Fruit fly (Drosophila melanogaster) whole organism, embryonic: Measurements from ENCODE around the gene kairos.
A peak's percentile ranks its signal among the peaks of the same experiment; 100 is the strongest.

Experiments
- Ada2b ChIP-seq: fragments of 200-800 bp; sonication (Bioruptor generic); IDR thresholded peaks from 2 replicates; pipeline ENCODE4 v1.3.6; 2022; ENCODE audit warnings: missing biosample characterization, missing genetic modification characterization
- Atf6 ChIP-seq: fragments of 200-800 bp; sonication (Bioruptor generic); IDR thresholded peaks from 2 replicates; pipeline ENCODE4 v1.3.6; 2022; ENCODE audit warnings: missing biosample characterization, missing genetic modification characterization
- BEAF-32 ChIP-seq: fragments of 200-800 bp; sonication (Bioruptor generic); optimal IDR thresholded peaks from 3 replicates; lab custom pipeline; 2017; ENCODE audit warnings: missing biosample characterization, missing genetic modification characterization, mild to moderate bottlenecking, moderate library complexity, missing genetic modification reagents
- Bgb ChIP-seq: fragments of 200-800 bp; sonication (Bioruptor generic); IDR thresholded peaks from 2 replicates; pipeline ENCODE4 v1.3.6; 2022; ENCODE audit warnings: missing biosample characterization, missing genetic modification characterization; ENCODE audit not compliant: partially characterized antibody
- Blimp-1 ChIP-seq: fragments of 200-800 bp; sonication (Bioruptor generic); optimal IDR thresholded peaks from 3 replicates; lab custom pipeline; 2018; ENCODE audit warnings: missing biosample characterization, missing genetic modification characterization, mild to moderate bottlenecking, moderate library complexity, missing genetic modification reagents
- CG11504 ChIP-seq: fragments of 200-800 bp; sonication (Bioruptor generic); optimal IDR thresholded peaks from 3 replicates; lab custom pipeline; 2019; ENCODE audit warnings: missing biosample characterization, mild to moderate bottlenecking, missing genetic modification characterization, moderate library complexity
- CG11560 ChIP-seq: fragments of 200-800 bp; sonication (Bioruptor generic); IDR thresholded peaks from 3 replicates; pipeline ENCODE4 v1.3.6; 2022; ENCODE audit warnings: missing biosample characterization, missing genetic modification characterization
- CG17612 ChIP-seq: fragments of 200-800 bp; sonication (Bioruptor generic); IDR thresholded peaks from 2 replicates; pipeline ENCODE4 v1.3.6; 2022; ENCODE audit warnings: missing biosample characterization, missing genetic modification characterization
- CG17829 ChIP-seq: fragments of 200-800 bp; optimal IDR thresholded peaks from 2 replicates; lab custom pipeline; 2019; ENCODE audit warnings: missing biosample characterization, mild to moderate bottlenecking, missing genetic modification characterization, moderate library complexity
- CG2199 ChIP-seq: fragments of 200-800 bp; sonication (Bioruptor generic); IDR thresholded peaks from 3 replicates; pipeline ENCODE4 v1.3.6; 2022; ENCODE audit warnings: missing biosample characterization, missing genetic modification characterization
- CG32532 ChIP-seq: fragments of 200-800 bp; sonication (Bioruptor generic); IDR thresholded peaks from 2 replicates; pipeline ENCODE4 v1.3.6; 2022; ENCODE audit warnings: missing biosample characterization, missing genetic modification characterization
- CG3281 ChIP-seq: fragments of 200-800 bp; sonication (Bioruptor generic); optimal IDR thresholded peaks from 3 replicates; lab custom pipeline; 2017; ENCODE audit warnings: missing biosample characterization, mild to moderate bottlenecking, missing genetic modification characterization
- CG34224 ChIP-seq: fragments of 200-800 bp; sonication (Bioruptor generic); IDR thresholded peaks from 3 replicates; pipeline ENCODE4 v1.3.6; 2022; ENCODE audit warnings: missing biosample characterization, missing genetic modification characterization; ENCODE audit not compliant: partially characterized antibody
- CG34422 ChIP-seq: fragments of 200-800 bp; sonication (Bioruptor generic); IDR thresholded peaks from 3 replicates; pipeline ENCODE4 v1.3.6; 2022; ENCODE audit warnings: missing biosample characterization, missing genetic modification characterization
- CG42726 ChIP-seq: fragments of 200-800 bp; sonication (Bioruptor generic); IDR thresholded peaks from 2 replicates; pipeline ENCODE4 v1.3.6; 2022; ENCODE audit warnings: missing biosample characterization, missing genetic modification characterization; ENCODE audit not compliant: partially characterized antibody
- CG4282 ChIP-seq: fragments of 200-800 bp; sonication (Bioruptor generic); optimal IDR thresholded peaks from 2 replicates; lab custom pipeline; 2016; ENCODE audit warnings: missing biosample characterization, missing genetic modification characterization
- CG6854 ChIP-seq: fragments of 200-800 bp; sonication (Bioruptor generic); optimal IDR thresholded peaks from 3 replicates; lab custom pipeline; 2017; ENCODE audit warnings: missing biosample characterization, mild to moderate bottlenecking, missing genetic modification characterization
- CG7372 ChIP-seq: fragments of 200-800 bp; sonication (Bioruptor generic); IDR thresholded peaks from 2 replicates; pipeline ENCODE4 v1.3.6; 2022; ENCODE audit warnings: missing biosample characterization, missing genetic modification characterization
- CG7786 ChIP-seq: fragments of 200-800 bp; sonication (Bioruptor generic); optimal IDR thresholded peaks from 2 replicates; lab custom pipeline; 2016; ENCODE audit warnings: missing biosample characterization, missing genetic modification characterization
- CG8290 ChIP-seq, 3 experiments: fragments of 200-800 bp; sonication (Bioruptor generic); optimal IDR thresholded peaks; 2 replicates each; lab custom pipeline; 2016 to 2019; ENCODE audit warnings: missing biosample characterization in 3 of 3, missing genetic modification characterization in 3 of 3, mild to moderate bottlenecking in 2 of 3, moderate library complexity in 1 of 3
- Dll ChIP-seq: fragments of 200-800 bp; sonication (Bioruptor generic); IDR thresholded peaks from 4 replicates; pipeline ENCODE4 v1.3.6; 2022; ENCODE audit warnings: missing biosample characterization, missing genetic modification characterization; ENCODE audit not compliant: partially characterized antibody
- HmgZ ChIP-seq: fragments of 200-800 bp; sonication (Bioruptor generic); optimal IDR thresholded peaks from 2 replicates; lab custom pipeline; 2018; ENCODE audit warnings: missing biosample characterization, mild to moderate bottlenecking, missing genetic modification characterization
- Hr51 ChIP-seq, 2 experiments: fragments of 200-800 bp; sonication (Bioruptor generic); optimal IDR thresholded peaks; 2 replicates in 1 of 2; 3 replicates in 1 of 2; lab custom pipeline; 2016 to 2018; ENCODE audit warnings: missing biosample characterization in 2 of 2, missing genetic modification characterization in 2 of 2, mild to moderate bottlenecking in 1 of 2, moderate library complexity in 1 of 2
- Med ChIP-seq: fragments of 200-800 bp; sonication (Bioruptor generic); peaks from one replicate; lab custom pipeline; 2016; ENCODE audit warnings: missing biosample characterization, missing genetic modification characterization, mild to moderate bottlenecking, inconsistent platforms, moderate library complexity
- NC2β ChIP-seq: fragments of 200-800 bp; sonication (Bioruptor generic); optimal IDR thresholded peaks from 2 replicates; lab custom pipeline; 2016; ENCODE audit warnings: missing biosample characterization, missing genetic modification characterization
- Nf-YB ChIP-seq: fragments of 200-800 bp; sonication (Bioruptor generic); optimal IDR thresholded peaks from 3 replicates; lab custom pipeline; 2019; ENCODE audit warnings: missing biosample characterization, mild to moderate bottlenecking, missing genetic modification characterization, moderate library complexity
- Ptx1 ChIP-seq: fragments of 200-800 bp; sonication (Bioruptor generic); IDR thresholded peaks from 2 replicates; pipeline ENCODE4 v1.3.6; 2022; ENCODE audit warnings: missing biosample characterization, missing genetic modification characterization
- Scr ChIP-seq: fragments of 200-800 bp; sonication (Bioruptor generic); IDR thresholded peaks from 2 replicates; pipeline ENCODE4 v1.3.6; 2022; ENCODE audit warnings: missing biosample characterization, missing genetic modification characterization; ENCODE audit not compliant: partially characterized antibody
- Stat92E ChIP-seq, 3 experiments: fragments of >200 bp in 2 of 3; fragments of 200-800 bp in 1 of 3; sonication (Bioruptor generic) in 1 of 3; optimal IDR thresholded peaks; 2 replicates each; lab custom pipeline; 2017 to 2019; ENCODE audit warnings: missing biosample characterization in 3 of 3, missing genetic modification characterization in 3 of 3, mild to moderate bottlenecking in 1 of 3, moderate library complexity in 1 of 3
- Vsx1 ChIP-seq: fragments of 200-800 bp; sonication (Bioruptor generic); optimal IDR thresholded peaks from 2 replicates; lab custom pipeline; 2017; ENCODE audit warnings: missing biosample characterization, mild to moderate bottlenecking, missing genetic modification characterization, missing genetic modification reagents
- bbx ChIP-seq: fragments of 200-800 bp; sonication (Bioruptor generic); IDR thresholded peaks from 2 replicates; pipeline ENCODE4 v1.3.6; 2022; ENCODE audit warnings: missing biosample characterization, missing genetic modification characterization; ENCODE audit not compliant: partially characterized antibody
- bsh ChIP-seq, 2 experiments: fragments of 200-800 bp; sonication (Bioruptor generic); optimal IDR thresholded peaks; 2 replicates each; lab custom pipeline; 2017 to 2018; ENCODE audit warnings: mild to moderate bottlenecking in 2 of 2, missing biosample characterization in 2 of 2, missing genetic modification characterization in 2 of 2, moderate library complexity in 1 of 2
- chm ChIP-seq: fragments of 200-800 bp; sonication (Bioruptor generic); IDR thresholded peaks from 2 replicates; pipeline ENCODE4 v1.3.6; 2022; ENCODE audit warnings: missing biosample characterization, missing genetic modification characterization
- ci ChIP-seq: fragments of 200-800 bp; sonication (Bioruptor generic); IDR thresholded peaks from 3 replicates; pipeline ENCODE4 v1.3.6; 2022; ENCODE audit warnings: missing biosample characterization, missing genetic modification characterization
- cwo ChIP-seq: fragments of 200-800 bp; sonication (Bioruptor generic); optimal IDR thresholded peaks from 3 replicates; lab custom pipeline; 2017; ENCODE audit warnings: missing biosample characterization, missing genetic modification characterization, mild to moderate bottlenecking, moderate library complexity, missing genetic modification reagents
- ftz-f1 ChIP-seq: fragments of 200-800 bp; sonication (Bioruptor generic); optimal IDR thresholded peaks from 2 replicates; lab custom pipeline; 2016; ENCODE audit warnings: missing biosample characterization, missing genetic modification characterization
- hkb ChIP-seq, 2 experiments: fragments of 200-800 bp in 1 of 2; fragments of >200 bp in 1 of 2; sonication (Bioruptor generic) in 1 of 2; IDR thresholded peaks in 1 of 2; optimal IDR thresholded peaks in 1 of 2; 2 replicates each; pipeline versions ENCODE4 v1.3.6 to Lab custom; 2017 to 2022; ENCODE audit warnings: missing biosample characterization in 1 of 2, missing genetic modification characterization in 1 of 2
- insv ChIP-seq, 2 experiments: fragments of 200-800 bp; sonication (Bioruptor generic); optimal IDR thresholded peaks; 3 replicates each; lab custom pipeline; 2016 to 2018; ENCODE audit warnings: missing biosample characterization in 2 of 2, missing genetic modification characterization in 2 of 2
- kni ChIP-seq: fragments of 200-800 bp; sonication (Bioruptor generic); optimal IDR thresholded peaks from 3 replicates; lab custom pipeline; 2017; ENCODE audit warnings: mild to moderate bottlenecking, missing biosample characterization, missing genetic modification reagents, missing genetic modification characterization
- lab ChIP-seq: fragments of 200-800 bp; sonication (Bioruptor generic); optimal IDR thresholded peaks from 3 replicates; lab custom pipeline; 2017; ENCODE audit warnings: missing biosample characterization, missing genetic modification characterization, mild to moderate bottlenecking, moderate library complexity, missing genetic modification reagents
- pan ChIP-seq, 4 experiments: fragments of >200 bp in 3 of 4; fragments of 200-800 bp in 1 of 4; sonication (Bioruptor generic) in 1 of 4; optimal IDR thresholded peaks in 3 of 4; IDR thresholded peaks in 1 of 4; 2 replicates each; pipeline versions ENCODE4 v1.3.6 to Lab custom; 2017 to 2022; ENCODE audit warnings: missing biosample characterization in 2 of 4, missing genetic modification characterization in 2 of 4, mixed read lengths in 1 of 4
- salm ChIP-seq: fragments of 200-800 bp; sonication (Bioruptor generic); optimal IDR thresholded peaks from 2 replicates; lab custom pipeline; 2018; ENCODE audit warnings: missing biosample characterization, mild to moderate bottlenecking, missing genetic modification characterization
- sob ChIP-seq: fragments of 200-800 bp; sonication (Bioruptor generic); IDR thresholded peaks from 2 replicates; pipeline ENCODE4 v1.3.6; 2022; ENCODE audit warnings: missing biosample characterization, missing genetic modification characterization
- sug ChIP-seq: fragments of 200-800 bp; optimal IDR thresholded peaks from 2 replicates; lab custom pipeline; 2019; ENCODE audit warnings: missing biosample characterization, mild to moderate bottlenecking, missing genetic modification characterization, moderate library complexity
- tna ChIP-seq: fragments of 200-800 bp; sonication (Bioruptor generic); IDR thresholded peaks from 2 replicates; pipeline ENCODE4 v1.3.6; 2022; ENCODE audit warnings: missing biosample characterization, missing genetic modification characterization; ENCODE audit not compliant: partially characterized antibody
- z ChIP-seq: fragments of 200-800 bp; sonication (Bioruptor generic); IDR thresholded peaks from 3 replicates; pipeline ENCODE4 v1.3.6; 2022; ENCODE audit warnings: missing biosample characterization, missing genetic modification characterization

The kairos gene

DNA sequence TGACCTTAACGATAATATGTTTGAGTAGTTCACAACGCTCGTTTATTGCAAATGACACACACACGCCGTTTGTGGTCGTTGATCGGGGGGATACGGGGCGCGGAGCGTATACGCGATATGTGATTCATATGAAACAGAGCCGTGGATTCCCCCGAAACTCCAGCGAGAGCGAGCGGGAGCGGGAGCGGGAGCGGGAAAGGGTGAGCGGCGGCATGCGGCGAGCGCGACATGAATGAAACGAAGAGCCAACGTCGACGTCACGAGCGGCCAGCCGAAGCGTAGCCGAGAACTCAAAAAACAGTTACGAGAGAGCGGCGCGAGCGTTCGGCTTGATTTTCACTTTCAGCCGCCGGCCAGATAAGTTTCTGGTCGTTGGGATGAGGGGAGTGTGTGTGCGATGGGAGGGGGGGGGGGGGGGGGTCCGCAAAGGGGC lies 73.6 kb downstream of the kairos start (continued):
- TF ChIP-seq pan (optimal IDR thresholded peaks at IDR 0.05; lab: Kevin White, UChicago) (no peak), pan (GFP tag; optimal IDR thresholded peaks at IDR 0.05 in 1 of 2, IDR thresholded peaks at IDR 0.05 in 1 of 2) (peak in 1 of 2 experiments; percentile 50), hkb (optimal IDR thresholded peaks at IDR 0.05; lab: Kevin White, UChicago) (no peak), hkb (GFP tag; IDR thresholded peaks at IDR 0.05; lab: Robert Waterston, UW) (0 out of 2 replicates have a peak, but pooled peaks have one; percentile 9), CG7372 (peak; percentile 24; the same call in 1 of the 2 replicates), CG34224 (GFP tag; lab: Robert Waterston, UW) (peak; percentile 49; the same call in 2 of the 3 replicates), CG3281 (no peak), kni (GFP tag; lab: Kevin White, UChicago) (peak; percentile 68), CG34422 (peak; percentile 27; the same call in 1 of the 3 replicates), chm (GFP tag; lab: Robert Waterston, UW) (no peak), lab (GFP tag; lab: Kevin White, UChicago) (peak; percentile 52), Ada2b (GFP tag; lab: Robert Waterston, UW) (no peak), CG32532 (peak; percentile 32; the same call in 1 of the 2 replicates), Vsx1 (GFP tag; lab: Kevin White, UChicago) (no peak), Blimp-1 (GFP tag; lab: Kevin White, UChicago) (peak; percentile 97), Nf-YB (GFP tag; lab: Kevin White, UChicago) (peak; percentile 67), salm (no peak), BEAF-32 (GFP tag; lab: Kevin White, UChicago) (no peak), cwo (peak; percentile 79), Stat92E (GFP tag; optimal IDR thresholded peaks at IDR 0.05; lab: Kevin White, UChicago) (peak in 1 of 3 experiments; percentile 3), Med (GFP tag; lab: Kevin White, UChicago) (peak; percentile 82), Bgb (GFP tag; lab: Robert Waterston, UW) (0 out of 2 replicates have a peak, but pooled peaks have one; percentile 45), CG17612 (GFP tag; lab: Robert Waterston, UW) (no peak), NC2β (GFP tag; lab: Kevin White, UChicago) (no peak), z (GFP tag; lab: Robert Waterston, UW) (peak; percentile 84), CG2199 (0 out of 3 replicates have a peak, but pooled peaks have one; percentile 47), Hr51 (GFP tag; optimal IDR thresholded peaks at IDR 0.05; lab: Kevin White, UChicago) (no peak), CG6854 (GFP tag; lab: Kevin White, UChicago) (no peak), sob (no peak), CG11560 (tag; lab: Robert Waterston, UW) (no peak), CG7786 (no peak), CG42726 (GFP tag; lab: Robert Waterston, UW) (no peak), Dll (GFP tag; lab: Robert Waterston, UW) (no peak), Ptx1 (GFP tag; lab: Robert Waterston, UW) (no peak), CG8290 (GFP tag; optimal IDR thresholded peaks at IDR 0.05; lab: Kevin White, UChicago) (no peak), CG8290 (tag; optimal IDR thresholded peaks at IDR 0.05; lab: Kevin White, UChicago) (peak in 1 of 2 experiments; percentile 26), Atf6 (GFP tag; lab: Robert Waterston, UW) (no peak), bbx (no peak), CG17829 (tag; lab: Kevin White, UChicago) (no peak), tna (GFP tag; lab: Robert Waterston, UW) (no peak), HmgZ (tag; lab: Kevin White, UChicago) (peak; percentile 29), Scr (peak; percentile 27; the same call in 1 of the 2 replicates), insv (GFP tag; optimal IDR thresholded peaks at IDR 0.05; lab: Kevin White, UChicago) (no peak), ftz-f1 (peak; percentile 83), bsh (GFP tag; optimal IDR thresholded peaks at IDR 0.05; lab: Kevin White, UChicago) (no peak), CG4282 (GFP tag; lab: Kevin White, UChicago) (no peak), sug (tag; lab: Kevin White, UChicago) (peak; percentile 83), ci (GFP tag; lab: Robert Waterston, UW) (0 out of 3 replicates have a peak, but pooled peaks have one; percentile 29), CG11504 (tag; lab: Kevin White, UChicago) (no peak)
